Worm (Caenorhabditis elegans): ENCODE results near the gene set-22.

DNA sequence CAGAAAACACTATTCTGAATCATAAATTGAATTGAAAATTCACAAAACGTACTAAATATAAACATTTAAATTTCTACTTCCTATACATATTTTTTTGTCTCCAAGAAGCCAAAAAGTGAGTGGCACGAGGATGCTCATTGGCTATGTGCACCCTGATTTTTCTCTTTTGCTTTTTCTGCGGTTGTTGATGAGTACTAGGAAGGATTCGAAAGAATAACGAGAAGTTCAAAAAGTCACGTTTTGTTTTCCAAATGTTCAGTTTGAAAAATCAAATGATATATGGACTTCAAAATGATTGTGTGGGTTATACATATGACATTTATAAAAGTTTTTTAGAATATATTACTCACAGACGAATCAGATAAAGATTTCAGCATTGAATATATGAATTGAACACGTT, 28.0 kb downstream of the set-22 start:
- TF ChIP-seq elt-3 (tag; optimal IDR thresholded peaks at IDR 0.05) (no peak), fos-1 (tag; optimal IDR thresholded peaks at IDR 0.05) (no peak)

Data from whole organism, L2 larva.